Fruit fly (Drosophila melanogaster) whole organism, prepupa: ENCODE measurements around the gene CG10550.

Experiments
- CG6808 ChIP-seq: fragments of 200-800 bp; sonication (Bioruptor generic); optimal IDR thresholded peaks from 3 replicates; lab custom pipeline; 2017; ENCODE audit warnings: missing biosample characterization, missing genetic modification characterization, mild to moderate bottlenecking, moderate library complexity, missing genetic modification reagents
- CG6854 ChIP-seq: fragments of 200-800 bp; sonication (Bioruptor generic); optimal IDR thresholded peaks from 2 replicates; lab custom pipeline; 2017; ENCODE audit warnings: missing biosample characterization, mild to moderate bottlenecking, missing genetic modification characterization
- Hr39 ChIP-seq: fragments of 200-800 bp; sonication (Bioruptor generic); optimal IDR thresholded peaks from 2 replicates; lab custom pipeline; 2016; ENCODE audit warnings: missing biosample characterization, missing genetic modification characterization
- OdsH ChIP-seq: fragments of 200-800 bp; sonication (Bioruptor generic); optimal IDR thresholded peaks from 3 replicates; lab custom pipeline; 2016; ENCODE audit warnings: missing biosample characterization, missing genetic modification characterization
- Smox ChIP-seq: fragments of 200-800 bp; sonication (Bioruptor generic); optimal IDR thresholded peaks from 3 replicates; lab custom pipeline; 2016; ENCODE audit warnings: missing biosample characterization, missing genetic modification characterization
- Sox102F ChIP-seq: fragments of 200-800 bp; sonication (Bioruptor generic); optimal IDR thresholded peaks from 2 replicates; lab custom pipeline; 2016; ENCODE audit warnings: missing biosample characterization, mild to moderate bottlenecking, missing genetic modification characterization
- dsx ChIP-seq: fragments of 200-800 bp; optimal IDR thresholded peaks from 3 replicates; lab custom pipeline; 2019; ENCODE audit warnings: missing biosample characterization, mild to moderate bottlenecking, missing genetic modification characterization, moderate library complexity; ENCODE audit not compliant: poor library complexity, severe bottlenecking
- eg ChIP-seq: fragments of 200-800 bp; sonication (Bioruptor generic); IDR thresholded peaks from 3 replicates; pipeline ENCODE4 v1.3.6; 2022; ENCODE audit warnings: missing biosample characterization, missing genetic modification characterization

DNA sequence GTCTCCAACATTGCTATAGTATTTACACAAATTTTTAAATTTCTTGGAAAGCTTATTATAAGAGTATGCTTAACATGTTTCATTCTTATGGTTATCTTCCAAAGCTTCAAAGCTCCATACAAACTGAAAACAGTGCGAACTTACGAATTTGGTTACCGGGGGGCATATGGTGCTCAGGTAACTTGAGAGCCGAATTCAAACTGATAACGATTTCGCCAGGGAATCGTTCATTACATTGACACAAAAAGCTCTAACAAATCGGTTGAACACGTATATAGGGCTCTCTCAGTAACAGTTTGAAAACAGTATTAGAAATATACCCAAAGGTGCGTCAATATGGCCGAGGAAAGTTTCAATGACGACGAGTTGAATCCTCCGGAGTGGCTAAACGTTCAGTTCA is 7.6 kb downstream of the CG10550 start, which contains the start of gene CG13659:
- TF ChIP-seq Sox102F (GFP tag; lab: Kevin White, UChicago): no peak
- no peak for TF ChIP-seq dsx (GFP tag; lab: Kevin White, UChicago)
- no peak for TF ChIP-seq CG6854 (GFP tag; lab: Kevin White, UChicago)
- TF ChIP-seq CG6808: no peak
- TF ChIP-seq OdsH (GFP tag; lab: Kevin White, UChicago): no peak
- no peak for TF ChIP-seq eg (GFP tag; lab: Robert Waterston, UW)
- no peak for TF ChIP-seq Hr39 (GFP tag; lab: Kevin White, UChicago)
- no peak for TF ChIP-seq Smox (GFP tag; lab: Kevin White, UChicago)
